Worm (Caenorhabditis elegans): ENCODE data around the gene T02C12.5.
A peak's percentile ranks its signal among the peaks of the same experiment; 100 is the strongest.

T02C12.5 gene

ce11 chrIII:4037332-4037731, 9.4 kb upstream of the T02C12.5 start (continued):
- TF ChIP-seq unc-3 (GFP tag; conservative IDR thresholded peaks at IDR 0.05) = no peak
- no peak for TF ChIP-seq unc-3 (tag; optimal IDR thresholded peaks at IDR 0.05)
- peak; percentile 29 for TF ChIP-seq ceh-2 (tag; optimal IDR thresholded peaks at IDR 0.05)
- TF ChIP-seq sox-4 (tag; optimal IDR thresholded peaks at IDR 0.05) = no peak
- TF ChIP-seq hlh-13 (GFP tag; optimal IDR thresholded peaks at IDR 0.05) = no peak
- no peak for TF ChIP-seq elt-4 (tag; optimal IDR thresholded peaks at IDR 0.05)
- TF ChIP-seq madf-2 (tag; optimal IDR thresholded peaks at IDR 0.05) = no peak
- TF ChIP-seq fkh-6 (tag; optimal IDR thresholded peaks at IDR 0.05) = no peak
- TF ChIP-seq pat-9 (tag; optimal IDR thresholded peaks at IDR 0.05) = no peak
- peak; percentile 28 for TF ChIP-seq syd-9 (tag; optimal IDR thresholded peaks at IDR 0.05)
- TF ChIP-seq pag-3 (tag; optimal IDR thresholded peaks at IDR 0.05; ENCODE audit: borderline replicate concordance) = no peak
- no peak for TF ChIP-seq sox-2 (GFP tag; IDR thresholded peaks at IDR 0.05)
- TF ChIP-seq ceh-34 (tag; optimal IDR thresholded peaks at IDR 0.05) = peak; percentile 91
- TF ChIP-seq odd-2 (tag; optimal IDR thresholded peaks at IDR 0.05) = no peak
- TF ChIP-seq unc-42 (tag; optimal IDR thresholded peaks at IDR 0.05) = peak; percentile 32
- TF ChIP-seq K02D7.2 (tag; optimal IDR thresholded peaks at IDR 0.05) = no peak
- TF ChIP-seq C08G9.2 (tag; optimal IDR thresholded peaks at IDR 0.05) = peak; percentile 29

- TF ChIP-seq che-1 (tag; optimal IDR thresholded peaks at IDR 0.05) = no peak
- no peak for TF ChIP-seq pqm-1 (tag; optimal IDR thresholded peaks at IDR 0.05)
- TF ChIP-seq ceh-18 (tag; optimal IDR thresholded peaks at IDR 0.05) = no peak
- TF ChIP-seq zip-5 (tag; optimal IDR thresholded peaks at IDR 0.05) = no peak
- TF ChIP-seq ceh-2 (tag; optimal IDR thresholded peaks at IDR 0.05) = no peak
- no peak for TF ChIP-seq ceh-22 (tag; optimal IDR thresholded peaks at IDR 0.05)
- no peak for TF ChIP-seq fkh-6 (tag; optimal IDR thresholded peaks at IDR 0.05)
- no peak for TF ChIP-seq hlh-6 (tag; optimal IDR thresholded peaks at IDR 0.05)
- no peak for TF ChIP-seq nfya-1 (tag; optimal IDR thresholded peaks at IDR 0.05)
These were observed 8.8 kb upstream of the T02C12.5 start, which contains the start of gene hum-5 for ce11 chrIII:4036740-4037139. hum-5 (minus strand) TSS chrIII:4036840.

ce11 chrIII:4034984-4035383, 7.0 kb upstream of the T02C12.5 start:
- TF ChIP-seq ceh-22 (tag; optimal IDR thresholded peaks at IDR 0.05) (no peak), K02D7.2 (tag; optimal IDR thresholded peaks at IDR 0.05) (no peak), unc-42 (tag; optimal IDR thresholded peaks at IDR 0.05) (peak; percentile 70), unc-55 (GFP tag; optimal IDR thresholded peaks at IDR 0.05) (peak; percentile 37)

ce11 chrIII:4030839-4031238, 2.9 kb upstream of the T02C12.5 start:
- TF ChIP-seq C08G9.2 (tag; optimal IDR thresholded peaks at IDR 0.05) (no peak), ceh-6 (GFP tag; optimal IDR thresholded peaks at IDR 0.05) (no peak), ahr-1 (tag; optimal IDR thresholded peaks at IDR 0.05) (no peak), fkh-6 (tag; optimal IDR thresholded peaks at IDR 0.05) (no peak), unc-55 (GFP tag; optimal IDR thresholded peaks at IDR 0.05) (no peak), C38D4.7 (GFP tag; optimal IDR thresholded peaks at IDR 0.05) (no peak), nfya-1 (tag; optimal IDR thresholded peaks at IDR 0.05) (no peak), ceh-14 (tag; optimal IDR thresholded peaks at IDR 0.05) (no peak), ttx-3 (tag; optimal IDR thresholded peaks at IDR 0.05) (no peak), ceh-31 (tag; optimal IDR thresholded peaks at IDR 0.05) (no peak), lin-11 (tag; optimal IDR thresholded peaks at IDR 0.05) (no peak), ceh-18 (tag; optimal IDR thresholded peaks at IDR 0.05) (no peak), ets-4 (tag; optimal IDR thresholded peaks at IDR 0.05) (no peak)

ce11 chrIII:4021866-4022265, 6.1 kb downstream of the T02C12.5 start, which contains the start of gene tftc-5:
tftc-5 (plus strand) TSS chrIII:4022166.
- no peak for TF ChIP-seq C08G9.2 (tag; optimal IDR thresholded peaks at IDR 0.05)
- TF ChIP-seq ceh-22 (tag; optimal IDR thresholded peaks at IDR 0.05) = no peak
- TF ChIP-seq ceh-31 (tag; optimal IDR thresholded peaks at IDR 0.05) = no peak
- no peak for TF ChIP-seq hlh-6 (tag; optimal IDR thresholded peaks at IDR 0.05)
- no peak for TF ChIP-seq dmd-4 (tag; optimal IDR thresholded peaks at IDR 0.05; ENCODE audit: borderline replicate concordance)
- no peak for TF ChIP-seq elt-2 (tag; optimal IDR thresholded peaks at IDR 0.05)
- no peak for TF ChIP-seq fkh-6 (tag; optimal IDR thresholded peaks at IDR 0.05)
- no peak for TF ChIP-seq pha-4 (tag; optimal IDR thresholded peaks at IDR 0.05)

All from whole organism, late embryonic.